Worm (Caenorhabditis elegans) whole organism, L2 larva: Measurements from ENCODE around the gene acs-12.

Source experiments
- F13H6.1 ChIP-seq: sonication (generic microtip); optimal IDR thresholded peaks from 2 replicates; lab custom pipeline; 2016; ENCODE audit warnings: missing genetic modification characterization, missing compliant biosample characterization
- Y55F3AM.14 ChIP-seq: fragments of 200-800 bp; sonication (Bioruptor generic); optimal IDR thresholded peaks from 2 replicates; lab custom pipeline; 2018; ENCODE audit warnings: mild to moderate bottlenecking, missing genetic modification characterization, missing compliant biosample characterization
- ama-1 ChIP-seq: fragments of 150-350 bp; optimal IDR thresholded peaks from 2 replicates; lab custom pipeline; 2018; ENCODE audit warnings: inconsistent platforms
- ceh-16 ChIP-seq: fragments of 150-350 bp; optimal IDR thresholded peaks from 2 replicates; lab custom pipeline; 2014; ENCODE audit warnings: missing biosample characterization, missing genetic modification characterization
- ceh-82 ChIP-seq: fragments of 150-350 bp; optimal IDR thresholded peaks from 2 replicates; lab custom pipeline; 2014; ENCODE audit warnings: missing biosample characterization, missing genetic modification characterization
- dmd-4 ChIP-seq: sonication (generic microtip); optimal IDR thresholded peaks from 2 replicates; lab custom pipeline; 2017; ENCODE audit warnings: missing biosample characterization, missing genetic modification characterization
- fos-1 ChIP-seq: fragments of 150-350 bp; optimal IDR thresholded peaks from 2 replicates; lab custom pipeline; 2014; ENCODE audit warnings: missing biosample characterization, missing genetic modification characterization
- mdl-1 ChIP-seq, 2 experiments: fragments of 150-350 bp in 1 of 2; sonication (generic microtip) in 1 of 2; optimal IDR thresholded peaks; 2 replicates each; lab custom pipeline; 2017; ENCODE audit warnings: missing biosample characterization in 2 of 2, missing genetic modification characterization in 2 of 2
- nhr-12 ChIP-seq: fragments of 150-350 bp; optimal IDR thresholded peaks from 2 replicates; lab custom pipeline; 2014; ENCODE audit warnings: missing biosample characterization, missing genetic modification characterization
- nhr-129 ChIP-seq: fragments of 150-350 bp; optimal IDR thresholded peaks from 2 replicates; lab custom pipeline; 2014; ENCODE audit warnings: missing biosample characterization, missing genetic modification characterization
- nhr-77 ChIP-seq: fragments of 150-350 bp; optimal IDR thresholded peaks from 2 replicates; lab custom pipeline; 2014; ENCODE audit warnings: missing biosample characterization, missing genetic modification characterization
- unc-62 ChIP-seq: fragments of 150-350 bp; optimal IDR thresholded peaks from 2 replicates; lab custom pipeline; 2014; ENCODE audit warnings: missing biosample characterization, missing genetic modification reagents, missing genetic modification characterization
- ztf-1 ChIP-seq: fragments of 200-800 bp; sonication (Bioruptor generic); conservative IDR thresholded peaks from 2 replicates; pipeline ENCODE4 v1.3.6; 2022; ENCODE audit warnings: missing genetic modification characterization, missing compliant biosample characterization
- ztf-11 ChIP-seq: sonication (generic microtip); optimal IDR thresholded peaks from 2 replicates; lab custom pipeline; 2017; ENCODE audit warnings: missing biosample characterization, missing genetic modification characterization

The acs-12 gene

DNA sequence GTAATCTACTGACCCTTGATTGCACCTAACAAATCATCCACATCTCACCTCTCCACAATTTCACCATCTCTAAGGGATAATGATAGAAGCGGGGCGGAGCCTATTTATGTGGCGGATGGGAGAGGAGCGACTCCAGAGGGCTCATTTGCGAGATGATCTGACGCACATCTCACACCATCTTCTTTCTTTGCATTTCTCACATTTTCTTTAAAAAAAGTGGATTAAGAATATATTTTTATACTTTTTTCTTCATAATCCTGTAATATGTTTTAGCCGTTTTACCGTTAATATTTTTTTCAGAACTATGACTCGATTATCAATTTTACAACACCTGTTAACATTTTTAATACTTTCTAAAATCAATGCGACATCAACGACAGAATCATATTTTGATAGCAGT, 11.2 kb downstream of the acs-12 start, which contains the start of gene pbo-5:
Gene pbo-5 (plus strand): TSS at position 301 of the 400 bp plus-strand sequence.
- TF ChIP-seq ceh-16 (tag; lab: Kevin White, UChicago) (no peak), ama-1 (lab: Kevin White, UChicago) (no peak), ztf-1 (GFP tag; lab: Robert Waterston, UW) (no peak), nhr-77 (no peak), F13H6.1 (no peak), mdl-1 (tag; optimal IDR thresholded peaks at IDR 0.05; lab: Kevin White, UChicago) (no peak), nhr-12 (tag; lab: Kevin White, UChicago) (no peak), Y55F3AM.14 (GFP tag; lab: Kevin White, UChicago) (no peak), unc-62 (GFP tag; lab: Kevin White, UChicago) (no peak), ztf-11 (tag; lab: Kevin White, UChicago) (no peak), dmd-4 (tag; lab: Kevin White, UChicago) (no peak), fos-1 (tag; lab: Kevin White, UChicago) (no peak)

ce11 chrV:20920390-20920789, 16.4 kb downstream of the acs-12 start:
- TF ChIP-seq ceh-82 (tag; lab: Kevin White, UChicago) (no peak), nhr-129 (tag; lab: Kevin White, UChicago) (peak; percentile 26)
